Fruit fly (Drosophila melanogaster): ENCODE measurements around the gene alphaTub85E.

Gene alphaTub85E

DNA sequence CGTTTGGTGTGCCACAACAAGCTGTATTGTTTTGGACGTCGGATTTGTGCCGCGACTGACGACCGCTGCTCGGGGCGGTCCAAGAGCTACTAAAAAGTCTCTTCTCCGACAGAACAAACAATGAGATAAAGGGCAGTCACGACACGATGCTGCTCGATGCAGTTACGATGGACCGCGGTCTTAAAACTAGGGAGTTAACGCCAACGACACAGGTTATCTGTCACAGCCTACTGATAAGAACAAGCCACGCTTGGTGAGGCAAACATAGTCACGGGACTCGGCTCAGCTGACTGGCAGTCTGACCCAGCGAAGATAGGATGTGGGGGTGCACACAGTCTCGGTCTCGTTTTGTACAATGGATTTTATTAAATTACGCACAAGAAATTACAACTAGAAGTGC, 48.9 kb downstream of the alphaTub85E start, which contains the start of gene CG9444:
Gene CG9444, minus strand, starts transcription at position 140 of the 400 bp plus-strand sequence.
- TF ChIP-seq Rel (GFP tag; optimal IDR thresholded peaks at IDR 0.05): no peak
- TF ChIP-seq Rel (tag; optimal IDR thresholded peaks at IDR 0.05): peak; percentile 79
- no peak for TF ChIP-seq CG9705 (GFP tag; optimal IDR thresholded peaks at IDR 0.05)

DNA sequence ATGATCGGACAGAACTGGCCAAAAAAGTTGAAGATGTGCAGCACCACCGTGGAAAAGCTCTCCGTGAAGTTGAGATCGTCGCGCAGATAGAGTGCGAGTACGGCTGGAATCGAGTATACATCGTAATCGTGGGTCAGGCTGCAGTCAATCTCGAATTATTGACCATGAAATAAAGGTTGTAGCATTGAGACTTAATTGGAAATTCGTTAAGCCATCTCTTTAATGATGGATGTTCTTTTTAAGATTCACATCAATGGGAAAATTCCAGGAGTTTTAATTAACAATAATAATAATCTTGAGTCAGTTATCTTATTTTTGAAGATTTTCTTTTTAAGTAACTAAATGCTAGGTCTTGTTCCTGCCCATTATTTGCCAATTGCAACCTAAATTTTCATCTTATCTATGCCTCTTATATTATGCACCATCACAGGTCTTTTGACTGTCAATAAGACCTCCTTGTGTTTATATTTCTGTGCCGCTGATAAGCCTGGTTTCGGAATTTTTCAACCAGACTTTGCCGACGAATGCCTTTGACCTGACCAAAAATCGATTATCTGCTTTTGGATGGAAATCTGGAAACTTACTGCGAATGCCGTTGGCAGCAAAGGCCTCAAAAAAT, 49.9 kb downstream of the alphaTub85E start:
- TF ChIP-seq psq (GFP tag; optimal IDR thresholded peaks at IDR 0.05): no peak
- TF ChIP-seq h (GFP tag; optimal IDR thresholded peaks at IDR 0.05): no peak
- no peak for TF ChIP-seq woc (GFP tag; optimal IDR thresholded peaks at IDR 0.05)
- TF ChIP-seq foxo (GFP tag; optimal IDR thresholded peaks at IDR 0.05): no peak
